Worm (Caenorhabditis elegans) whole organism, L2 larva: ENCODE data around the gene B0507.1.

Experiments used
- C34F6.9 ChIP-seq: fragments of 150-350 bp; optimal IDR thresholded peaks from 2 replicates; lab custom pipeline; 2014; ENCODE audit warnings: missing biosample characterization, missing genetic modification characterization
- F13H6.1 ChIP-seq: sonication (generic microtip); optimal IDR thresholded peaks from 2 replicates; lab custom pipeline; 2016; ENCODE audit warnings: missing genetic modification characterization, missing compliant biosample characterization
- R02D3.7 ChIP-seq: fragments of 150-350 bp; optimal IDR thresholded peaks from 2 replicates; lab custom pipeline; 2014; ENCODE audit warnings: missing biosample characterization, missing genetic modification characterization
- Y55F3AM.14 ChIP-seq: fragments of 200-800 bp; sonication (Bioruptor generic); optimal IDR thresholded peaks from 2 replicates; lab custom pipeline; 2018; ENCODE audit warnings: mild to moderate bottlenecking, missing genetic modification characterization, missing compliant biosample characterization
- alr-1 ChIP-seq: fragments of 150-350 bp; optimal IDR thresholded peaks from 2 replicates; lab custom pipeline; 2014; ENCODE audit warnings: missing biosample characterization, missing genetic modification characterization
- aly-2 ChIP-seq: fragments of 150-350 bp; optimal IDR thresholded peaks from 2 replicates; lab custom pipeline; 2014; ENCODE audit warnings: missing biosample characterization, missing genetic modification characterization
- blmp-1 ChIP-seq: sonication (generic microtip); optimal IDR thresholded peaks from 2 replicates; lab custom pipeline; 2017; ENCODE audit warnings: missing genetic modification characterization, mild to moderate bottlenecking, missing compliant biosample characterization, antibody characterized with exemption, moderate library complexity; ENCODE audit not compliant: insufficient read depth
- ceh-82 ChIP-seq: fragments of 150-350 bp; optimal IDR thresholded peaks from 2 replicates; lab custom pipeline; 2014; ENCODE audit warnings: missing biosample characterization, missing genetic modification characterization
- crh-2 ChIP-seq: sonication (generic microtip); optimal IDR thresholded peaks from 2 replicates; lab custom pipeline; 2017; ENCODE audit warnings: missing biosample characterization, missing genetic modification characterization
- dmd-4 ChIP-seq: sonication (generic microtip); optimal IDR thresholded peaks from 2 replicates; lab custom pipeline; 2017; ENCODE audit warnings: missing biosample characterization, missing genetic modification characterization
- egl-27 ChIP-seq: sonication (generic microtip); optimal IDR thresholded peaks from 3 replicates; lab custom pipeline; 2017; ENCODE audit warnings: missing biosample characterization, missing genetic modification reagents, missing genetic modification characterization
- elt-1 ChIP-seq: fragments of 150-350 bp; optimal IDR thresholded peaks from 2 replicates; lab custom pipeline; 2014; ENCODE audit warnings: missing biosample characterization, missing genetic modification characterization
- fos-1 ChIP-seq: fragments of 150-350 bp; optimal IDR thresholded peaks from 2 replicates; lab custom pipeline; 2014; ENCODE audit warnings: missing biosample characterization, missing genetic modification characterization
- lin-11 ChIP-seq: fragments of 150-350 bp; sonication (generic microtip); optimal IDR thresholded peaks from 2 replicates; lab custom pipeline; 2014; ENCODE audit warnings: missing biosample characterization, missing genetic modification characterization, inconsistent platforms, mixed read lengths
- lin-13 ChIP-seq: fragments of 150-350 bp; optimal IDR thresholded peaks from 2 replicates; lab custom pipeline; 2014; ENCODE audit warnings: missing biosample characterization, missing genetic modification reagents, missing genetic modification characterization
- lin-39 ChIP-seq: fragments of 150-350 bp; optimal IDR thresholded peaks from 2 replicates; lab custom pipeline; 2014; ENCODE audit warnings: missing biosample characterization, missing genetic modification reagents, missing genetic modification characterization
- lsy-2 ChIP-seq, 2 experiments: fragments of 150-350 bp in 1 of 2; sonication (generic microtip) in 1 of 2; optimal IDR thresholded peaks; 2 replicates each; lab custom pipeline; 2014 to 2017; ENCODE audit warnings: missing biosample characterization in 2 of 2, missing genetic modification characterization in 2 of 2
- mab-5 ChIP-seq: fragments of 150-350 bp; optimal IDR thresholded peaks from 2 replicates; lab custom pipeline; 2014; ENCODE audit warnings: missing biosample characterization, missing genetic modification characterization
- mdl-1 ChIP-seq, 2 experiments: fragments of 150-350 bp in 1 of 2; sonication (generic microtip) in 1 of 2; optimal IDR thresholded peaks; 2 replicates each; lab custom pipeline; 2017; ENCODE audit warnings: missing biosample characterization in 2 of 2, missing genetic modification characterization in 2 of 2
- nhr-10 ChIP-seq: sonication (generic microtip); optimal IDR thresholded peaks from 2 replicates; lab custom pipeline; 2017; ENCODE audit warnings: missing biosample characterization, missing genetic modification characterization
- nhr-11 ChIP-seq: fragments of 150-350 bp; optimal IDR thresholded peaks from 2 replicates; lab custom pipeline; 2014; ENCODE audit warnings: missing biosample characterization, missing genetic modification characterization
- nhr-12 ChIP-seq: fragments of 150-350 bp; optimal IDR thresholded peaks from 2 replicates; lab custom pipeline; 2014; ENCODE audit warnings: missing biosample characterization, missing genetic modification characterization
- nhr-129 ChIP-seq: fragments of 150-350 bp; optimal IDR thresholded peaks from 2 replicates; lab custom pipeline; 2014; ENCODE audit warnings: missing biosample characterization, missing genetic modification characterization
- nhr-21 ChIP-seq: fragments of 150-350 bp; optimal IDR thresholded peaks from 2 replicates; lab custom pipeline; 2014; ENCODE audit warnings: missing biosample characterization, missing genetic modification characterization
- nhr-23 ChIP-seq: fragments of 150-350 bp; optimal IDR thresholded peaks from 2 replicates; lab custom pipeline; 2014; ENCODE audit warnings: missing biosample characterization, missing genetic modification reagents, missing genetic modification characterization
- nhr-237 ChIP-seq: fragments of 150-350 bp; optimal IDR thresholded peaks from 2 replicates; lab custom pipeline; 2014; ENCODE audit warnings: missing biosample characterization, missing genetic modification characterization
- nhr-6 ChIP-seq: fragments of 150-350 bp; optimal IDR thresholded peaks from 2 replicates; lab custom pipeline; 2014; ENCODE audit warnings: missing biosample characterization, missing genetic modification characterization
- nhr-77 ChIP-seq: fragments of 150-350 bp; optimal IDR thresholded peaks from 2 replicates; lab custom pipeline; 2014; ENCODE audit warnings: missing biosample characterization, missing genetic modification characterization
- peb-1 ChIP-seq: fragments of 150-350 bp; optimal IDR thresholded peaks from 2 replicates; lab custom pipeline; 2014; ENCODE audit warnings: missing biosample characterization, missing genetic modification characterization
- sem-4 ChIP-seq: fragments of 150-350 bp; optimal IDR thresholded peaks from 2 replicates; lab custom pipeline; 2014; ENCODE audit warnings: missing biosample characterization, missing genetic modification reagents, missing genetic modification characterization
- skn-1 ChIP-seq: sonication (generic microtip); optimal IDR thresholded peaks from 2 replicates; lab custom pipeline; 2017; ENCODE audit warnings: missing biosample characterization, missing genetic modification characterization
- sma-3 ChIP-seq: sonication (generic microtip); optimal IDR thresholded peaks from 2 replicates; lab custom pipeline; 2016; ENCODE audit warnings: missing genetic modification reagents, missing genetic modification characterization, missing compliant biosample characterization
- unc-39 ChIP-seq: fragments of 150-350 bp; optimal IDR thresholded peaks from 2 replicates; lab custom pipeline; 2014; ENCODE audit warnings: missing biosample characterization, missing genetic modification characterization
- unc-55 ChIP-seq: fragments of 150-350 bp; sonication (generic microtip); optimal IDR thresholded peaks from 3 replicates; lab custom pipeline; 2014; ENCODE audit warnings: missing biosample characterization, missing genetic modification reagents, missing genetic modification characterization
- zag-1 ChIP-seq: fragments of 150-350 bp; optimal IDR thresholded peaks from 2 replicates; lab custom pipeline; 2014; ENCODE audit warnings: missing biosample characterization, missing genetic modification characterization
- ztf-1 ChIP-seq: fragments of 200-800 bp; sonication (Bioruptor generic); conservative IDR thresholded peaks from 2 replicates; pipeline ENCODE4 v1.3.6; 2022; ENCODE audit warnings: missing genetic modification characterization, missing compliant biosample characterization
- ztf-11 ChIP-seq: sonication (generic microtip); optimal IDR thresholded peaks from 2 replicates; lab custom pipeline; 2017; ENCODE audit warnings: missing biosample characterization, missing genetic modification characterization

The B0507.1 gene

DNA sequence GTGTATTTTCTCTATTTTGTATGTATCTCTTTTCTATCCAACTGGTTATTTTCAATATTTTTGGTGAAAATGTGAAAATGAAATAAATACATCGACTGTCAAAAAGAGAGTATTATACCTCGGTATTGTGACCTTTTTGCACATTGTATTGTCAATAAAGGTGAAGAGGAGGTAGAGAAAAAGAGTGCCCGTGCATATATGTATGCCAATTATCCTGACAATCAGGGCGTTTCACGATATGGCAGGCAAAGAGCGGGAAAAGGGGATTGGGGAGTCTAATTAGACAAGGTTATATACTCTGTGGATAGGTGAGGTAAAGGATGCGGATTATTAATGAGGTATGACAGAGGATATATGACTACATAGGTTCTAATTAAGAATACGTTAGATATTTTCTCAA is 20.5 kb downstream of the B0507.1 start:
- TF ChIP-seq nhr-11 (tag; lab: Kevin White, UChicago) = no peak
- TF ChIP-seq zag-1 (tag; lab: Kevin White, UChicago) = no peak
- no peak for TF ChIP-seq dmd-4 (tag; lab: Kevin White, UChicago)
- no peak for TF ChIP-seq lin-11 (tag; lab: Kevin White, UChicago)
- peak; percentile 14 for TF ChIP-seq nhr-129
- no peak for TF ChIP-seq peb-1 (tag; lab: Kevin White, UChicago)
- no peak for TF ChIP-seq crh-2 (tag; lab: Kevin White, UChicago)

- TF ChIP-seq aly-2 (tag; lab: Kevin White, UChicago) (no peak), C34F6.9 (no peak), F13H6.1 (tag; lab: Kevin White, UChicago) (no peak), nhr-10 (tag; lab: Kevin White, UChicago) (no peak), nhr-237 (tag; lab: Kevin White, UChicago) (no peak), elt-1 (tag; lab: Kevin White, UChicago) (no peak), ztf-11 (tag; lab: Kevin White, UChicago) (no peak), lin-11 (tag; lab: Kevin White, UChicago) (no peak), skn-1 (tag; lab: Kevin White, UChicago) (no peak), zag-1 (tag; lab: Kevin White, UChicago) (no peak), mab-5 (tag; lab: Kevin White, UChicago) (no peak), sem-4 (tag; lab: Kevin White, UChicago) (no peak), ceh-82 (tag; lab: Kevin White, UChicago) (no peak), nhr-6 (no peak), unc-55 (GFP tag; lab: Kevin White, UChicago) (no peak), lsy-2 (tag; optimal IDR thresholded peaks at IDR 0.05; lab: Kevin White, UChicago) (no peak)
Observed at ce11 chrV:8798470-8798869, 22.1 kb downstream of the B0507.1 start.

ce11 chrV:8799293-8799812 is 23.0 kb downstream of the B0507.1 start:
- TF ChIP-seq nhr-237 (tag; lab: Kevin White, UChicago) = no peak
- TF ChIP-seq lin-39 (tag; lab: Kevin White, UChicago) = no peak
- peak; percentile 64 for TF ChIP-seq fos-1 (tag; lab: Kevin White, UChicago)
- no peak for TF ChIP-seq crh-2 (tag; lab: Kevin White, UChicago)
- TF ChIP-seq lin-13 = no peak
- TF ChIP-seq sma-3 = peak; percentile 17
- TF ChIP-seq lsy-2 (tag; optimal IDR thresholded peaks at IDR 0.05; lab: Kevin White, UChicago) = no peak
- no peak for TF ChIP-seq unc-55 (GFP tag; lab: Kevin White, UChicago)
- peak; percentile 53 for TF ChIP-seq blmp-1 (tag; lab: Kevin White, UChicago)
- no peak for TF ChIP-seq nhr-21 (tag; lab: Kevin White, UChicago)

ce11 chrV:8800978-8801559 is 24.7 kb downstream of the B0507.1 start, which contains the start of gene magu-2:
TSS of gene magu-2 (minus strand) at chrV:8801028.
- TF ChIP-seq egl-27 (no peak), mdl-1 (tag; optimal IDR thresholded peaks at IDR 0.05; lab: Kevin White, UChicago) (no peak), Y55F3AM.14 (no peak), nhr-23 (tag; lab: Kevin White, UChicago) (no peak), nhr-12 (no peak), peb-1 (tag; lab: Kevin White, UChicago) (no peak), nhr-10 (tag; lab: Kevin White, UChicago) (no peak), unc-39 (tag; lab: Kevin White, UChicago) (no peak), ztf-1 (GFP tag; lab: Robert Waterston, UW) (no peak), fos-1 (tag; lab: Kevin White, UChicago) (no peak), lin-13 (no peak), alr-1 (no peak), blmp-1 (tag; lab: Kevin White, UChicago) (no peak), nhr-77 (tag; lab: Kevin White, UChicago) (no peak), R02D3.7 (tag; lab: Kevin White, UChicago) (no peak)
